Worm (Caenorhabditis elegans): ENCODE measurements around the gene ZK1098.9.
A peak's percentile ranks its signal among the peaks of the same experiment; 100 is the strongest.

ZK1098.9 gene

ce11 chrIII:9544125-9544524 lies at the start of gene ZK1098.9:
Gene ZK1098.9, plus strand, starts transcription at chrIII:9544425.
- TF ChIP-seq nhr-90 (tag; optimal IDR thresholded peaks at IDR 0.05; ENCODE audit: poor library complexity): no peak
- TF ChIP-seq unc-62 (GFP tag; optimal IDR thresholded peaks at IDR 0.05): no peak
- no peak for TF ChIP-seq dsc-1 (tag; optimal IDR thresholded peaks at IDR 0.05)
- no peak for TF ChIP-seq fkh-4 (tag; optimal IDR thresholded peaks at IDR 0.05; ENCODE audit: borderline replicate concordance)
- TF ChIP-seq ets-5 (GFP tag; IDR thresholded peaks at IDR 0.05): no peak
- no peak for TF ChIP-seq skn-1 (tag; optimal IDR thresholded peaks at IDR 0.05)
- TF ChIP-seq ama-1 (optimal IDR thresholded peaks at IDR 0.05): no peak
- no peak for TF ChIP-seq sup-37 (GFP tag; optimal IDR thresholded peaks at IDR 0.05)
- no peak for TF ChIP-seq ceh-90 (tag; optimal IDR thresholded peaks at IDR 0.05)
- TF ChIP-seq ceh-63 (GFP tag; optimal IDR thresholded peaks at IDR 0.05): no peak
- TF ChIP-seq xbp-1 (tag; optimal IDR thresholded peaks at IDR 0.05): no peak
- no peak for TF ChIP-seq nhr-12 (tag; optimal IDR thresholded peaks at IDR 0.05)
- no peak for TF ChIP-seq F16B12.6 (tag; optimal IDR thresholded peaks at IDR 0.05)
- TF ChIP-seq nhr-28 (tag; optimal IDR thresholded peaks at IDR 0.05): no peak
- TF ChIP-seq lsy-2 (tag; optimal IDR thresholded peaks at IDR 0.05): no peak

ce11 chrIII:9496083-9496482 lies 48.1 kb upstream of the ZK1098.9 start:
- no peak for TF ChIP-seq efl-1 (optimal IDR thresholded peaks at IDR 0.05)
- peak in 1 of 2 experiments; percentile 90 for TF ChIP-seq efl-1 (GFP tag; optimal IDR thresholded peaks at IDR 0.05 in 1 of 2)
- no peak for TF ChIP-seq alr-1 (tag; optimal IDR thresholded peaks at IDR 0.05; ENCODE audit: borderline replicate concordance)

- no peak for TF ChIP-seq fkh-10 (GFP tag; optimal IDR thresholded peaks at IDR 0.05)
- no peak for TF ChIP-seq mep-1 (tag; optimal IDR thresholded peaks at IDR 0.05)
- TF ChIP-seq dpl-1 (GFP tag; optimal IDR thresholded peaks at IDR 0.05): no peak
- no peak for TF ChIP-seq elt-3 (tag; optimal IDR thresholded peaks at IDR 0.05)
Measured at ce11 chrIII:9497412-9497811, 46.8 kb upstream of the ZK1098.9 start.

ce11 chrIII:9500267-9500666 lies 44.0 kb upstream of the ZK1098.9 start, which contains the start of gene sod-4:
Gene sod-4, minus strand, starts transcription at chrIII:9500375.
- TF ChIP-seq ama-1 (optimal IDR thresholded peaks at IDR 0.05) (no peak), Y116A8C.19 (tag; optimal IDR thresholded peaks at IDR 0.05; ENCODE audit: borderline replicate concordance) (no peak), ceh-88 (GFP tag; IDR thresholded peaks at IDR 0.05) (no peak), zag-1 (tag; optimal IDR thresholded peaks at IDR 0.05) (no peak), lin-39 (tag; optimal IDR thresholded peaks at IDR 0.05) (no peak), blmp-1 (tag; optimal IDR thresholded peaks at IDR 0.05) (peak; percentile 84), mab-9 (GFP tag; IDR thresholded peaks at IDR 0.05) (no peak), isw-1 (GFP tag; IDR thresholded peaks at IDR 0.05) (no peak), ztf-4 (tag; optimal IDR thresholded peaks at IDR 0.05) (no peak), hlh-17 (GFP tag; optimal IDR thresholded peaks at IDR 0.05; ENCODE audit: borderline replicate concordance) (no peak), nhr-12 (tag; optimal IDR thresholded peaks at IDR 0.05) (no peak), ztf-11 (tag; optimal IDR thresholded peaks at IDR 0.05) (no peak), nhr-76 (tag; optimal IDR thresholded peaks at IDR 0.05) (no peak), alr-1 (tag; optimal IDR thresholded peaks at IDR 0.05; ENCODE audit: borderline replicate concordance) (no peak), C16A3.4 (tag; optimal IDR thresholded peaks at IDR 0.05) (no peak), irx-1 (tag; optimal IDR thresholded peaks at IDR 0.05) (no peak), lin-35 (GFP tag; optimal IDR thresholded peaks at IDR 0.05) (peak in 1 of 2 experiments; percentile 77), ceh-82 (tag; optimal IDR thresholded peaks at IDR 0.05) (no peak), aha-1 (tag; optimal IDR thresholded peaks at IDR 0.05) (no peak), ceh-63 (GFP tag; optimal IDR thresholded peaks at IDR 0.05) (no peak), zip-4 (GFP tag; optimal IDR thresholded peaks at IDR 0.05) (no peak), lin-15B (tag; optimal IDR thresholded peaks at IDR 0.05) (no peak), ceh-8 (GFP tag; optimal IDR thresholded peaks at IDR 0.05) (no peak), nhr-71 (tag; optimal IDR thresholded peaks at IDR 0.05) (peak; percentile 64), nhr-19 (GFP tag; conservative IDR thresholded peaks at IDR 0.05) (peak; percentile 22; the same call in 1 of the 2 replicates), xbp-1 (tag; optimal IDR thresholded peaks at IDR 0.05) (no peak), vab-15 (tag; optimal IDR thresholded peaks at IDR 0.05) (no peak), nhr-85 (tag) (peak; percentile 85), efl-3 (GFP tag; optimal IDR thresholded peaks at IDR 0.05) (no peak), unc-98 (GFP tag; IDR thresholded peaks at IDR 0.05) (no peak), unc-86 (tag; optimal IDR thresholded peaks at IDR 0.05) (no peak), grh-1 (GFP tag; IDR thresholded peaks at IDR 0.05) (no peak), ceh-90 (tag; optimal IDR thresholded peaks at IDR 0.05) (no peak)
